Worm (Caenorhabditis elegans) whole organism, L2 larva: ENCODE data around the gene Y37E11AL.1.

Source experiments
- aly-2 ChIP-seq: fragments of 150-350 bp; optimal IDR thresholded peaks from 2 replicates; lab custom pipeline; 2014; ENCODE audit warnings: missing biosample characterization, missing genetic modification characterization
- blmp-1 ChIP-seq: sonication (generic microtip); optimal IDR thresholded peaks from 2 replicates; lab custom pipeline; 2017; ENCODE audit warnings: missing genetic modification characterization, mild to moderate bottlenecking, missing compliant biosample characterization, antibody characterized with exemption, moderate library complexity; ENCODE audit not compliant: insufficient read depth
- crh-2 ChIP-seq: sonication (generic microtip); optimal IDR thresholded peaks from 2 replicates; lab custom pipeline; 2017; ENCODE audit warnings: missing biosample characterization, missing genetic modification characterization
- egl-27 ChIP-seq: sonication (generic microtip); optimal IDR thresholded peaks from 3 replicates; lab custom pipeline; 2017; ENCODE audit warnings: missing biosample characterization, missing genetic modification reagents, missing genetic modification characterization
- nhr-237 ChIP-seq: fragments of 150-350 bp; optimal IDR thresholded peaks from 2 replicates; lab custom pipeline; 2014; ENCODE audit warnings: missing biosample characterization, missing genetic modification characterization
- nhr-25 ChIP-seq: fragments of 150-350 bp; sonication (generic microtip); optimal IDR thresholded peaks from 3 replicates; lab custom pipeline; 2014; ENCODE audit warnings: missing biosample characterization, missing genetic modification characterization
- skn-1 ChIP-seq: sonication (generic microtip); optimal IDR thresholded peaks from 2 replicates; lab custom pipeline; 2017; ENCODE audit warnings: missing biosample characterization, missing genetic modification characterization
- snpc-4 ChIP-seq: fragments of 150-350 bp; optimal IDR thresholded peaks from 2 replicates; lab custom pipeline; 2014; ENCODE audit warnings: missing biosample characterization, missing genetic modification characterization
- unc-39 ChIP-seq: fragments of 150-350 bp; optimal IDR thresholded peaks from 2 replicates; lab custom pipeline; 2014; ENCODE audit warnings: missing biosample characterization, missing genetic modification characterization
- unc-62 ChIP-seq: fragments of 150-350 bp; optimal IDR thresholded peaks from 2 replicates; lab custom pipeline; 2014; ENCODE audit warnings: missing biosample characterization, missing genetic modification reagents, missing genetic modification characterization
- ztf-11 ChIP-seq: sonication (generic microtip); optimal IDR thresholded peaks from 2 replicates; lab custom pipeline; 2017; ENCODE audit warnings: missing biosample characterization, missing genetic modification characterization
- ztf-4 ChIP-seq: fragments of 150-350 bp; optimal IDR thresholded peaks from 2 replicates; lab custom pipeline; 2014; ENCODE audit warnings: missing biosample characterization, missing genetic modification characterization

DNA sequence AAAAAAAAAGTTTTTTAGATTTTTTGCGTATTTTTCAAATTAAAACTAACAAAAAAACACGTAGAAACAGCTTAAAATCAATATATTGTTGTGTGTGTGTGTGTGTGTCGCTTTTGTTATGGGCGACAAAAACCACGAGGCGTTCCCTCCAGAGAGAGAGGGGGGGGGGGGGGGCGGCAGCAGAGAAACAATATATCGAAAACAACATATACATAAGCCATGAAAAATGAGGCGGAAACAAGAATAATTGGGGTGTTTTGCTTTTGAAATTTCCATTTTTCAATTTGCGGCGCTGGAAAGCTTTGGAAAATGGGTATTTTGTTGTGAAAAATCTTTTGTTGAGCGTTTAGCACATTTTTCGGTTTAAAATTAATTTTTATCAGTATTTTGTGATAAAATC, 16.1 kb downstream of the Y37E11AL.1 start, which contains the start of gene Y37E11AM.2:
- TF ChIP-seq unc-62 (GFP tag; lab: Kevin White, UChicago) = no peak
- no peak for TF ChIP-seq aly-2
- TF ChIP-seq ztf-11 (tag; lab: Kevin White, UChicago) = no peak
- no peak for TF ChIP-seq blmp-1 (tag; lab: Kevin White, UChicago)
- TF ChIP-seq skn-1 = no peak
- no peak for TF ChIP-seq ztf-4 (tag; lab: Kevin White, UChicago)
- no peak for TF ChIP-seq nhr-237 (tag; lab: Kevin White, UChicago)
- TF ChIP-seq unc-39 (tag; lab: Kevin White, UChicago) = no peak
- TF ChIP-seq nhr-25 (tag; lab: Kevin White, UChicago) = no peak
- TF ChIP-seq snpc-4 (tag; lab: Kevin White, UChicago) = no peak
- TF ChIP-seq crh-2 (tag; lab: Kevin White, UChicago) = no peak
- no peak for TF ChIP-seq egl-27
